Worm (Caenorhabditis elegans) whole organism, L4/young adult: ENCODE results near the gene clr-1.

ENCODE experiments used
- W03F9.2 ChIP-seq: fragments of 150-350 bp; optimal IDR thresholded peaks from 2 replicates; lab custom pipeline; 2014; ENCODE audit warnings: missing biosample characterization, missing genetic modification characterization
- dao-5 ChIP-seq: sonication (generic microtip); optimal IDR thresholded peaks from 2 replicates; lab custom pipeline; 2016; ENCODE audit warnings: missing genotype, missing genetic modification characterization, moderate library complexity, missing compliant biosample characterization
- him-1 ChIP-seq: sonication (generic microtip); optimal IDR thresholded peaks from 2 replicates; lab custom pipeline; 2016; ENCODE audit warnings: missing genotype, missing genetic modification reagents, missing genetic modification characterization, missing compliant biosample characterization

DNA sequence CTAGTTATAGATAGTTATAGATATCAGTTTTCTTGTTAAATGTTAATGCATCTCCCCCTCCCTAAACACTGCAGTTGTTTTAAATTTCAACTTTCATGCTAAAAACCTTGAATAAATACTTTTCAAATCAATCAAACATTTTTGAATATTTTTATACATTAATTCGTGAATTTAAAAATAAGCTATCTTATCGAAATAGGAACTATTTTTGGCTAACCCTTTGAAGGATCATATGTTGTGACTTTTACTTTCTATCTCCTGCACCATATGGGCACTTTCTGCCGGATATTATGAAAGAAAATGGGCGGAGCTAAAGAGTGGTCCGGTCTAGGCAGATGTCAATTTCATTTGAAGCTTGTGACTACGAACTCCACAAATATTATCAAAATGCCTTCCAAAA, 56.5 kb downstream of the clr-1 start, which contains the start of gene ZK177.11:
- no peak for TF ChIP-seq him-1 (tag; lab: Kevin White, UChicago)
- TF ChIP-seq dao-5 (tag; lab: Kevin White, UChicago), result no peak
- no peak for TF ChIP-seq W03F9.2 (tag; lab: Kevin White, UChicago)
